Fruit fly (Drosophila melanogaster): Measurements from ENCODE around the gene CG13847.

Gene CG13847

dm6 chr3R:22461673-22462585 is 26.0 kb upstream of the CG13847 start, which contains the start of the genes Rpn7 and AP-2mu (continued):
- TF ChIP-seq CG10654 (GFP tag; optimal IDR thresholded peaks at IDR 0.05) (peak; percentile 1), CG12391 (tag; optimal IDR thresholded peaks at IDR 0.05) (peak; percentile 66), CG12071 (GFP tag; optimal IDR thresholded peaks at IDR 0.05) (no peak), CG8281 (tag; optimal IDR thresholded peaks at IDR 0.05) (no peak), bcd (GFP tag; optimal IDR thresholded peaks at IDR 0.05) (no peak), crol (GFP tag; IDR thresholded peaks at IDR 0.05) (no peak), Myb (GFP tag; optimal IDR thresholded peaks at IDR 0.05) (no peak), trh (GFP tag; optimal IDR thresholded peaks at IDR 0.05) (no peak), CG12299 (tag; optimal IDR thresholded peaks at IDR 0.05) (no peak), CG12155 (GFP tag; optimal IDR thresholded peaks at IDR 0.05) (no peak), CG30403 (GFP tag; optimal IDR thresholded peaks at IDR 0.05) (peak; percentile 54), CG10979 (tag; optimal IDR thresholded peaks at IDR 0.05) (no peak), CG16863 (GFP tag; optimal IDR thresholded peaks at IDR 0.05) (no peak), Spps (tag; optimal IDR thresholded peaks at IDR 0.05) (no peak), CG17568 (GFP tag; optimal IDR thresholded peaks at IDR 0.05) (no peak), dysf (GFP tag; IDR thresholded peaks at IDR 0.05) (no peak), CG10274 (GFP tag; optimal IDR thresholded peaks at IDR 0.05) (no peak), Poxn (GFP tag; IDR thresholded peaks at IDR 0.05) (no peak), CG1233 (GFP tag; optimal IDR thresholded peaks at IDR 0.05) (no peak), CG17612 (GFP tag; IDR thresholded peaks at IDR 0.05) (no peak), inv (GFP tag; IDR thresholded peaks at IDR 0.05; ENCODE audit: partially characterized antibody) (no peak), ab (GFP tag; optimal IDR thresholded peaks at IDR 0.05) (no peak), Trl (optimal IDR thresholded peaks at IDR 0.05) (no peak), Trl (GFP tag; optimal IDR thresholded peaks at IDR 0.05) (no peak), oc (tag; optimal IDR thresholded peaks at IDR 0.05) (no peak), CG12942 (GFP tag; optimal IDR thresholded peaks at IDR 0.05) (no peak), CG10565 (GFP tag; optimal IDR thresholded peaks at IDR 0.05) (no peak), pb (GFP tag; optimal IDR thresholded peaks at IDR 0.05) (no peak), p53 (GFP tag; optimal IDR thresholded peaks at IDR 0.05) (no peak), ssp (GFP tag; IDR thresholded peaks at IDR 0.05) (no peak), CG12236 (GFP tag; optimal IDR thresholded peaks at IDR 0.05) (no peak), insv (GFP tag; optimal IDR thresholded peaks at IDR 0.05) (peak in 1 of 2 experiments; percentile 93), az2 (GFP tag; optimal IDR thresholded peaks at IDR 0.05) (peak; percentile 23), br (optimal IDR thresholded peaks at IDR 0.05) (no peak), ERR (GFP tag; optimal IDR thresholded peaks at IDR 0.05) (no peak), GATAe (GFP tag; conservative IDR thresholded peaks at IDR 0.05) (no peak), Atf6 (GFP tag; IDR thresholded peaks at IDR 0.05) (no peak), CG9437 (GFP tag; optimal IDR thresholded peaks at IDR 0.05) (no peak), kni (GFP tag; optimal IDR thresholded peaks at IDR 0.05) (peak; percentile 10), bigmax (GFP tag; optimal IDR thresholded peaks at IDR 0.05) (no peak), CG3995 (GFP tag; optimal IDR thresholded peaks at IDR 0.05) (no peak), CG8089 (GFP tag; optimal IDR thresholded peaks at IDR 0.05) (no peak), lbe (GFP tag; optimal IDR thresholded peaks at IDR 0.05) (no peak), Bgb (GFP tag; IDR thresholded peaks at IDR 0.05; ENCODE audit: partially characterized antibody) (no peak), E2f2 (GFP tag; IDR thresholded peaks at IDR 0.05) (peak; percentile 51; the same call in 1 of the 2 replicates), HmgZ (tag; optimal IDR thresholded peaks at IDR 0.05) (no peak), CG2889 (GFP tag; IDR thresholded peaks at IDR 0.05) (no peak), lmd (GFP tag; IDR thresholded peaks at IDR 0.05) (no peak), CG18764 (GFP tag; optimal IDR thresholded peaks at IDR 0.05) (no peak), CG9727 (GFP tag; optimal IDR thresholded peaks at IDR 0.05) (peak; percentile 19), Nf-YB (GFP tag; optimal IDR thresholded peaks at IDR 0.05) (no peak)

Data from whole organism, embryonic.